Worm (Caenorhabditis elegans) whole organism, L1 larva: ENCODE data around the gene ccpp-6.
A peak's percentile ranks its signal among the peaks of the same experiment; 100 is the strongest.

Experiments used
- C04F5.9 ChIP-seq: sonication (generic microtip); optimal IDR thresholded peaks from 2 replicates; lab custom pipeline; 2016; ENCODE audit warnings: missing genetic modification characterization, missing compliant biosample characterization
- C16A3.4 ChIP-seq: fragments of 150-350 bp; optimal IDR thresholded peaks from 2 replicates; lab custom pipeline; 2014; ENCODE audit warnings: missing biosample characterization, missing genetic modification characterization
- C34B4.2 ChIP-seq: sonication (generic microtip); optimal IDR thresholded peaks from 2 replicates; lab custom pipeline; 2017; ENCODE audit warnings: mild to moderate bottlenecking, missing genetic modification characterization, missing compliant biosample characterization
- Y116A8C.19 ChIP-seq: sonication (generic microtip); optimal IDR thresholded peaks from 2 replicates; lab custom pipeline; 2016; ENCODE audit warnings: missing compliant biosample characterization, missing genetic modification characterization, borderline replicate concordance
- aha-1 ChIP-seq: fragments of 150-350 bp; optimal IDR thresholded peaks from 2 replicates; lab custom pipeline; 2014; ENCODE audit warnings: missing biosample characterization, missing genetic modification characterization
- alr-1 ChIP-seq: fragments of 200-800 bp; sonication (Bioruptor generic); optimal IDR thresholded peaks from 2 replicates; lab custom pipeline; 2018; ENCODE audit warnings: borderline replicate concordance, mild to moderate bottlenecking, missing genetic modification characterization, missing compliant biosample characterization
- aly-2 ChIP-seq: fragments of 150-350 bp; optimal IDR thresholded peaks from 2 replicates; lab custom pipeline; 2014; ENCODE audit warnings: missing biosample characterization, missing genetic modification characterization
- ama-1 ChIP-seq: fragments of 150-350 bp; optimal IDR thresholded peaks from 2 replicates; lab custom pipeline; 2014
- blmp-1 ChIP-seq: fragments of 150-350 bp; optimal IDR thresholded peaks from 2 replicates; lab custom pipeline; 2014; ENCODE audit warnings: missing biosample characterization, missing genetic modification characterization
- ceh-63 ChIP-seq: fragments of 200-800 bp; sonication (Bioruptor generic); optimal IDR thresholded peaks from 2 replicates; lab custom pipeline; 2018; ENCODE audit warnings: mild to moderate bottlenecking, missing genetic modification characterization, missing compliant biosample characterization
- ceh-82 ChIP-seq, 3 experiments: fragments of 150-350 bp in 1 of 3; sonication (generic microtip) in 2 of 3; optimal IDR thresholded peaks; 2 replicates each; lab custom pipeline; 2014 to 2017; ENCODE audit warnings: missing biosample characterization in 3 of 3, missing genetic modification characterization in 3 of 3
- ceh-88 ChIP-seq: fragments of 200-800 bp; sonication (Bioruptor generic); IDR thresholded peaks from 2 replicates; pipeline ENCODE4 v1.3.6; 2022; ENCODE audit warnings: missing genetic modification characterization, missing compliant biosample characterization
- ces-1 ChIP-seq: fragments of 150-350 bp; optimal IDR thresholded peaks from 2 replicates; lab custom pipeline; 2014; ENCODE audit warnings: missing biosample characterization, missing genetic modification reagents, missing genetic modification characterization
- dpl-1 ChIP-seq, 3 experiments: fragments of 150-350 bp in 2 of 3; sonication (generic microtip) in 1 of 3; optimal IDR thresholded peaks; 2 replicates each; lab custom pipeline; 2014 to 2017; ENCODE audit warnings: missing biosample characterization in 3 of 3, missing genetic modification characterization in 3 of 3, missing genetic modification reagents in 3 of 3
- dsc-1 ChIP-seq: sonication (generic microtip); optimal IDR thresholded peaks from 2 replicates; lab custom pipeline; 2016; ENCODE audit warnings: mild to moderate bottlenecking, missing genetic modification characterization, missing compliant biosample characterization
- efl-1 ChIP-seq, 4 experiments: fragments of 150-350 bp; optimal IDR thresholded peaks in 3 of 4; peaks in 1 of 4; 1 replicate in 1 of 4; 2 replicates in 3 of 4; lab custom pipeline; 2014; ENCODE audit warnings: missing biosample characterization in 2 of 4, missing genetic modification characterization in 2 of 4, missing genetic modification reagents in 2 of 4
- egl-13 ChIP-seq: sonication (generic microtip); optimal IDR thresholded peaks from 2 replicates; lab custom pipeline; 2016; ENCODE audit warnings: missing genotype, missing genetic modification reagents, missing genetic modification characterization, missing compliant biosample characterization
- egl-27 ChIP-seq, 2 experiments: fragments of 150-350 bp in 1 of 2; sonication (generic microtip); optimal IDR thresholded peaks; 3 replicates each; lab custom pipeline; 2017 to 2018; ENCODE audit warnings: missing biosample characterization in 2 of 2, missing genetic modification characterization in 2 of 2, missing genetic modification reagents in 2 of 2
- elt-3 ChIP-seq, 6 experiments: fragments of 150-350 bp in 1 of 6; sonication (generic microtip); optimal IDR thresholded peaks; 2 replicates each; lab custom pipeline; 2017 to 2018; ENCODE audit warnings: missing biosample characterization in 6 of 6, missing genetic modification characterization in 6 of 6, inconsistent platforms in 1 of 6
- fkh-10 ChIP-seq: sonication (generic microtip); optimal IDR thresholded peaks from 2 replicates; lab custom pipeline; 2017; ENCODE audit warnings: missing biosample characterization, missing genetic modification reagents, missing genetic modification characterization
- fkh-4 ChIP-seq: sonication (generic microtip); optimal IDR thresholded peaks from 2 replicates; lab custom pipeline; 2016; ENCODE audit warnings: missing compliant biosample characterization, missing genetic modification characterization, borderline replicate concordance
- fkh-8 ChIP-seq: sonication (generic microtip); optimal IDR thresholded peaks from 2 replicates; lab custom pipeline; 2016; ENCODE audit warnings: mild to moderate bottlenecking, missing genetic modification characterization, missing compliant biosample characterization
- fos-1 ChIP-seq: fragments of 150-350 bp; optimal IDR thresholded peaks from 2 replicates; lab custom pipeline; 2014; ENCODE audit warnings: missing biosample characterization, missing genetic modification characterization
- grh-1 ChIP-seq: fragments of 200-800 bp; sonication (Bioruptor generic); IDR thresholded peaks from 2 replicates; pipeline ENCODE4 v1.3.6; 2022; ENCODE audit warnings: missing genetic modification reagents, missing genetic modification characterization, missing compliant biosample characterization
- hpl-2 ChIP-seq: fragments of 150-350 bp; optimal IDR thresholded peaks from 2 replicates; lab custom pipeline; 2014; ENCODE audit warnings: missing biosample characterization, missing genetic modification reagents, missing genetic modification characterization
- jun-1 ChIP-seq: fragments of 150-350 bp; optimal IDR thresholded peaks from 2 replicates; lab custom pipeline; 2014; ENCODE audit warnings: missing biosample characterization, missing genetic modification reagents, missing genetic modification characterization
- lin-13 ChIP-seq: fragments of 150-350 bp; optimal IDR thresholded peaks from 2 replicates; lab custom pipeline; 2014; ENCODE audit warnings: missing biosample characterization, missing genetic modification reagents, missing genetic modification characterization
- lir-3 ChIP-seq: sonication (generic microtip); optimal IDR thresholded peaks from 2 replicates; lab custom pipeline; 2016; ENCODE audit warnings: mild to moderate bottlenecking, missing genetic modification characterization, moderate library complexity, missing compliant biosample characterization; ENCODE audit not compliant: poor library complexity
- lsy-2 ChIP-seq, 2 experiments: fragments of 150-350 bp; optimal IDR thresholded peaks; 2 replicates each; lab custom pipeline; 2014; ENCODE audit warnings: missing biosample characterization in 2 of 2, missing genetic modification characterization in 2 of 2
- mab-9 ChIP-seq: fragments of 200-800 bp; sonication (Bioruptor generic); IDR thresholded peaks from 2 replicates; pipeline ENCODE4 v1.3.6; 2022; ENCODE audit warnings: missing genetic modification reagents, missing genetic modification characterization, missing compliant biosample characterization
- nhr-11 ChIP-seq: fragments of 150-350 bp; optimal IDR thresholded peaks from 2 replicates; lab custom pipeline; 2014; ENCODE audit warnings: missing biosample characterization, missing genetic modification characterization
- nhr-12 ChIP-seq: sonication (generic microtip); optimal IDR thresholded peaks from 2 replicates; lab custom pipeline; 2017; ENCODE audit warnings: missing biosample characterization, missing genetic modification characterization
- nhr-20 ChIP-seq: sonication (generic microtip); optimal IDR thresholded peaks from 2 replicates; lab custom pipeline; 2016; ENCODE audit warnings: mild to moderate bottlenecking, missing genetic modification characterization, missing compliant biosample characterization
- nhr-47 ChIP-seq: sonication (generic microtip); optimal IDR thresholded peaks from 2 replicates; lab custom pipeline; 2016; ENCODE audit warnings: mild to moderate bottlenecking, missing genetic modification characterization, moderate library complexity, missing compliant biosample characterization
- nhr-84 ChIP-seq: sonication (generic microtip); optimal IDR thresholded peaks from 2 replicates; lab custom pipeline; 2017; ENCODE audit warnings: missing biosample characterization, missing genetic modification characterization
- nhr-85 ChIP-seq: sonication (generic microtip); peaks from one replicate; lab custom pipeline; 2016; ENCODE audit warnings: missing genetic modification characterization, inconsistent platforms, missing compliant biosample characterization
- pag-3 ChIP-seq: sonication (generic microtip); optimal IDR thresholded peaks from 2 replicates; lab custom pipeline; 2017; ENCODE audit warnings: missing genetic modification characterization, mild to moderate bottlenecking, missing compliant biosample characterization, antibody characterized with exemption, borderline replicate concordance; ENCODE audit not compliant: insufficient read depth
- skn-1 ChIP-seq: fragments of 150-350 bp; optimal IDR thresholded peaks from 2 replicates; lab custom pipeline; 2014; ENCODE audit warnings: missing biosample characterization, missing genetic modification characterization
- snpc-4 ChIP-seq: fragments of 150-350 bp; optimal IDR thresholded peaks from 2 replicates; lab custom pipeline; 2014; ENCODE audit warnings: missing biosample characterization, missing genetic modification characterization
- snu-23 ChIP-seq: sonication (generic microtip); optimal IDR thresholded peaks from 2 replicates; lab custom pipeline; 2016; ENCODE audit warnings: missing genetic modification characterization, missing compliant biosample characterization
- sox-4 ChIP-seq: sonication (generic microtip); optimal IDR thresholded peaks from 2 replicates; lab custom pipeline; 2016; ENCODE audit warnings: missing genetic modification characterization, missing compliant biosample characterization
- swsn-7 ChIP-seq: sonication (generic microtip); optimal IDR thresholded peaks from 2 replicates; lab custom pipeline; 2016; ENCODE audit warnings: missing genetic modification characterization, missing compliant biosample characterization
- unc-130 ChIP-seq: fragments of 150-350 bp; optimal IDR thresholded peaks from 2 replicates; lab custom pipeline; 2017; ENCODE audit warnings: missing biosample characterization, missing genetic modification characterization, inconsistent platforms
- unc-62 ChIP-seq: fragments of 150-350 bp; optimal IDR thresholded peaks from 2 replicates; lab custom pipeline; 2014; ENCODE audit warnings: missing biosample characterization, missing genetic modification reagents, missing genetic modification characterization
- zag-1 ChIP-seq: fragments of 150-350 bp; optimal IDR thresholded peaks from 2 replicates; lab custom pipeline; 2014; ENCODE audit warnings: missing biosample characterization, missing genetic modification characterization

ccpp-6 gene

DNA sequence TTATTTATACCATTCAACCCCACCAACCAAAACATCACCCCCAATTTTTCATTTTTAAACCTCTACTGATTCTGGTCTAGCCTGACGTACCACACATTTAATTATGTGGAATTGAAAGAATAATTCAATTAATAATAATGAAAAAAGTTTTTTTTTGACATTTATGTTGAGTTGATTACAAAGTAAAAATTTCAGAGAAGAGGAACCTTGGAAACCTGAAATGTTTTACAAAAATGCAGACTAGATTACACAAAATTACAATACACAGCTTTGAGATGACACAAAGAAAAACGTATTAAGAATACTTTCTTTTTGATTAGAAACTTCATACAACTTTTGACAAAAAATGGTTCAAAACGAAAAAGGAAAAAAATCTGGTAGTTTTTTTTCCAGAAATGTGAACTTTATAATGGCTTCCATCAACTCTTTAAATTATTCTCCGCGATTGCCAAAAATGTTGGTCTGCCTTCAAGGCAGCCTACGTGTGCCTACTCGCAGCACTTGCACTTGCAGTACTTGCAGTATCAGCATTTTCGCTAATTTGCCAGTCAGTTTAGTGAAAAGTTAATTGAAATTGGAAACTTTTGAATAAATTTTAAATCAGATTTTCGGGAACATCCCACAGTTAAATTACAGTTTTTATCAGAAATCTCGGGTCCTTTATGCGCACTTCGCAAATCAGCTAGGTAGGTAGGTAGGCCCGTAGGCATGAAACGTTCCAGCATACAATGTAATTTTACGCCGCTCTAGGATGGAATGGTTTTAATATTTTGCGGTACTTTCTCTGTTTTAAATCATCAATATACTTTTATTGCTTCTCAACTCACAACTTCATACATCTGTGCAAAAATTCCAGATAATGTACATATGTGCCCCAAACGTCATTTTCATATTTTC, 46.2 kb downstream of the ccpp-6 start:
- TF ChIP-seq C04F5.9 (tag; lab: Kevin White, UChicago) = no peak
- peak; percentile 3 for TF ChIP-seq nhr-47 (tag; lab: Kevin White, UChicago)
- no peak for TF ChIP-seq skn-1 (tag; lab: Kevin White, UChicago)
- peak; percentile 76 for TF ChIP-seq aly-2
- TF ChIP-seq ceh-88 (GFP tag; lab: Robert Waterston, UW) = peak; percentile 25; the same call in 1 of the 2 replicates
- TF ChIP-seq nhr-12 (tag; lab: Kevin White, UChicago) = no peak
- peak; percentile 62 for TF ChIP-seq fkh-8 (tag; lab: Kevin White, UChicago)
- TF ChIP-seq fos-1 (tag; lab: Kevin White, UChicago) = peak; percentile 10
- peak; percentile 44 for TF ChIP-seq ama-1 (lab: Kevin White, UChicago)
- no peak for TF ChIP-seq jun-1 (tag; lab: Kevin White, UChicago)
- TF ChIP-seq lsy-2 (tag; optimal IDR thresholded peaks at IDR 0.05; lab: Kevin White, UChicago) = peak in 1 of 2 experiments; percentile 36
- peak; percentile 15 for TF ChIP-seq nhr-11

DNA sequence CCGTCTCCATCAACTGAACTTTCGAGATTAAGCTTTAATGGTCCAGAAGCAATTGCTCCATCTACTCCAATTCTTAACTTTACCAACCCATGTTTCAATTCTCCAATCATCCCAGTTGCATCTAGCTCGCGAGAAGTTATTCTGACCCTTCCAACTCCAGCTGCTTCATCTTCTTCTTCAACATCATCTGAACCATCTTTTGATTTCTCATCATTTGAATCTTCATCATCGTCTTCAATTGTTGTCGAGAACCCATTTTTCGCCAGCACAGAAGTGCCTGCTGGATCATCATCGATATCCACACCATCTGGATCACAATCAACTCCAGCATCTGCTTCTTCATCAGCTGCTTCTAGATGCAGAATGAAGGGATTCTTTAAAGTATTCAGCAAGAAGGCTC, 47.6 kb downstream of the ccpp-6 start:
- TF ChIP-seq ceh-82 (tag; optimal IDR thresholded peaks at IDR 0.05; lab: Kevin White, UChicago) (peak in 1 of 3 experiments; percentile 4), ama-1 (lab: Kevin White, UChicago) (peak; percentile 25), swsn-7 (tag; lab: Kevin White, UChicago) (no peak)

DNA sequence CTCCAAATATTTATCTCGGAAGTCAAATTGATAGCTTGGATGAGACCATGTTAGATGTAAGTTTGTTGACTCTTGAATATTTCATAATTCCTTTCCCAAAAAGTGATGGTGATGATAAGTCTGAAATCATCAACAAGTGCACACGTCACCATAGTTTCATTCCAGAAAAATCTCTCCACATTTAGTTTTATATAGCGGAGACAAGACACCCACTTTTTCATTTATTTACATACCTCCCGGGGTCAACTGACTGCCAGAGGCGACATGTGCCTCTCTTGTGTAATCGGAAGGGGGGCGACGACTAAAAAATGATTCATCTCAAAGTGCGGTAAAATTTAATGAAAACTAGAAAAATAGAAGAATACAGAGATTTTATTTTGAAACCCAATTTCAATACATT, 48.8 kb downstream of the ccpp-6 start:
- TF ChIP-seq jun-1 (tag; lab: Kevin White, UChicago) (peak; percentile 52), Y116A8C.19 (tag; lab: Kevin White, UChicago) (no peak), lsy-2 (tag; optimal IDR thresholded peaks at IDR 0.05; lab: Kevin White, UChicago) (peak in 1 of 2 experiments; percentile 51), nhr-85 (tag; lab: Kevin White, UChicago) (no peak), egl-13 (tag; lab: Kevin White, UChicago) (peak; percentile 37), fkh-4 (tag; lab: Kevin White, UChicago) (no peak), fkh-10 (GFP tag; lab: Kevin White, UChicago) (no peak), C16A3.4 (tag; lab: Kevin White, UChicago) (peak; percentile 12), unc-130 (tag; lab: Kevin White, UChicago) (peak; percentile 1), pag-3 (tag; lab: Kevin White, UChicago) (no peak), nhr-84 (tag; lab: Kevin White, UChicago) (no peak), snpc-4 (no peak), fos-1 (tag; lab: Kevin White, UChicago) (no peak), egl-27 (tag; optimal IDR thresholded peaks at IDR 0.05; lab: Kevin White, UChicago) (no peak), mab-9 (GFP tag; lab: Robert Waterston, UW) (no peak), ceh-82 (tag; optimal IDR thresholded peaks at IDR 0.05; lab: Kevin White, UChicago) (no peak), C04F5.9 (tag; lab: Kevin White, UChicago) (no peak), hpl-2 (no peak), dpl-1 (GFP tag; optimal IDR thresholded peaks at IDR 0.05; lab: Kevin White, UChicago) (peak in 1 of 3 experiments; percentile 15), C34B4.2 (tag; lab: Kevin White, UChicago) (no peak), unc-62 (GFP tag; lab: Kevin White, UChicago) (no peak), dsc-1 (tag; lab: Kevin White, UChicago) (no peak), snu-23 (peak; percentile 40), sox-4 (no peak), grh-1 (no peak), ceh-63 (GFP tag; lab: Kevin White, UChicago) (no peak), alr-1 (tag; lab: Kevin White, UChicago) (no peak), lin-13 (GFP tag; lab: Kevin White, UChicago) (no peak), blmp-1 (tag; lab: Kevin White, UChicago) (no peak), efl-1 (optimal IDR thresholded peaks at IDR 0.05; lab: Kevin White, UChicago) (peak in 1 of 2 experiments; percentile 7), efl-1 (GFP tag; optimal IDR thresholded peaks at IDR 0.05 in 1 of 2; lab: Kevin White, UChicago) (no peak), lir-3 (tag; lab: Kevin White, UChicago) (no peak), elt-3 (tag; optimal IDR thresholded peaks at IDR 0.05; lab: Kevin White, UChicago) (no peak), zag-1 (tag; lab: Kevin White, UChicago) (no peak), fkh-8 (tag; lab: Kevin White, UChicago) (peak; percentile 48), skn-1 (tag; lab: Kevin White, UChicago) (peak; percentile 76), nhr-20 (tag; lab: Kevin White, UChicago) (peak; percentile 51), ces-1 (GFP tag; lab: Kevin White, UChicago) (no peak), aha-1 (tag; lab: Kevin White, UChicago) (no peak)
